Worm (Caenorhabditis elegans) whole organism, L3 larva: ENCODE results near the gene T08B1.4.

Source experiments
- fkh-2 ChIP-seq: fragments of 150-350 bp; optimal IDR thresholded peaks from 2 replicates; lab custom pipeline; 2014; ENCODE audit warnings: missing biosample characterization, missing genetic modification reagents, missing genetic modification characterization
- pha-4 ChIP-seq: fragments of 150-350 bp; optimal IDR thresholded peaks from 2 replicates; lab custom pipeline; 2014; ENCODE audit warnings: missing biosample characterization, missing genetic modification reagents, missing genetic modification characterization
- snpc-4 ChIP-seq: fragments of 150-350 bp; optimal IDR thresholded peaks from 2 replicates; lab custom pipeline; 2014; ENCODE audit warnings: missing biosample characterization, missing genetic modification characterization

ce11 chrV:1969228-1969627 is 9.8 kb upstream of the T08B1.4 start, which contains the start of gene acs-3:
- TF ChIP-seq snpc-4 (tag; lab: Kevin White, UChicago) (no peak), fkh-2 (tag; lab: Kevin White, UChicago) (no peak), pha-4 (tag; lab: Kevin White, UChicago) (no peak)
